Worm (Caenorhabditis elegans): ENCODE data around the gene K09E9.3.

K09E9.3 gene

DNA sequence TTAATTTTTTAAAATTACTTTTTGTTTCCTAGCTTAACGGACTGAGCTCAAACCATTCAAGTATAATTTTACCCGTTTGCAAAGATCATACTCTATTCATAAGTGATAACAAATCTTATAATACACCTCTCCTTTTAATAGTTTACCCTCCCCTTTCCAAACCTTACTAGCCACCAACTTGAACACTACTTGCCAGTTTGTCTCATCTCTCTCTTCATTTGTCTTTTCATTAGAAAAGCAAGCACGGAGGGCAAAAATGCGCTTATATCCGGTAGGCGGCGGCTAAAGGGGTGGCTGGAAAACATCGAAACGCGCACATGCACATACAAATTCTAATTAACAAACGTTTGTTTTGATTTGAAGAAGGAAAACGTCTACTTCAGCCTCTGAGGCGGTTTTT is 41.4 kb upstream of the K09E9.3 start:
- TF ChIP-seq skn-1 (tag; optimal IDR thresholded peaks at IDR 0.05) (no peak), lin-39 (tag; optimal IDR thresholded peaks at IDR 0.05) (no peak), ZK546.5 (tag; optimal IDR thresholded peaks at IDR 0.05) (no peak)

DNA sequence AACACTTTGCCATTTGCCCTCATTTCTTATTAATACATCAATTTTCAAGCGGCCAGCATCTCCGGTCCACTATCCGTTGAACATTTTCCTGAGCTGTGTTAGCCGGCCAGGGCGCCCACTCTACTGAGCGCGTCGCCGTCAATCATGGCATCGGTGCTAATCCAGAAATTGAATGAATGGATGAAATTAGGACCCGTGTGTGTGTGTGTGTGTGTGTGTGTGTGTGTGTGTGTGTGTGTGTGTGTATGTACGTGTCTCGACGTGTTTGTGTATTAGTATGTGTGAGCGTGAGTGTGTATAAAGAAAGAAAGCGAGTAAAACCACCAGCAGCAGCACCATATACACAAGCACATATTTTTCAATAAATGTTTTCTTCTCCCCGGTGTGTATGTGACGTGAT is 39.6 kb upstream of the K09E9.3 start:
- peak; percentile 55 for TF ChIP-seq lin-39 (tag; optimal IDR thresholded peaks at IDR 0.05)
- TF ChIP-seq ceh-28 (tag; optimal IDR thresholded peaks at IDR 0.05), result no peak

- TF ChIP-seq ceh-28 (tag; optimal IDR thresholded peaks at IDR 0.05), result no peak
- no peak for TF ChIP-seq eor-1 (tag; optimal IDR thresholded peaks at IDR 0.05)
- no peak for TF ChIP-seq R02D3.7 (tag; optimal IDR thresholded peaks at IDR 0.05)
- no peak for TF ChIP-seq lin-39 (tag; optimal IDR thresholded peaks at IDR 0.05)
- TF ChIP-seq ZK546.5 (tag; optimal IDR thresholded peaks at IDR 0.05), result no peak
- TF ChIP-seq fos-1 (tag; optimal IDR thresholded peaks at IDR 0.05), result no peak
- no peak for TF ChIP-seq nhr-28 (tag; optimal IDR thresholded peaks at IDR 0.05)
- no peak for TF ChIP-seq tbx-2 (tag; optimal IDR thresholded peaks at IDR 0.05)
- no peak for TF ChIP-seq unc-62 (GFP tag; optimal IDR thresholded peaks at IDR 0.05)
- TF ChIP-seq ceh-82 (tag; optimal IDR thresholded peaks at IDR 0.05), result no peak
- no peak for TF ChIP-seq lin-15B (tag; optimal IDR thresholded peaks at IDR 0.05)
- no peak for TF ChIP-seq daf-12 (tag; optimal IDR thresholded peaks at IDR 0.05)
- TF ChIP-seq ama-1 (optimal IDR thresholded peaks at IDR 0.05), result no peak
- TF ChIP-seq fkh-10 (GFP tag; optimal IDR thresholded peaks at IDR 0.05), result no peak
- no peak for TF ChIP-seq unc-39 (tag; optimal IDR thresholded peaks at IDR 0.05)
- no peak for TF ChIP-seq lsy-12 (tag; optimal IDR thresholded peaks at IDR 0.05)
- no peak for TF ChIP-seq jun-1 (tag; optimal IDR thresholded peaks at IDR 0.05)
- no peak for TF ChIP-seq elt-3 (tag; optimal IDR thresholded peaks at IDR 0.05)
- no peak for TF ChIP-seq sea-2 (GFP tag; optimal IDR thresholded peaks at IDR 0.05)
Measured at ce11 chrX:15650919-15651420, 37.4 kb upstream of the K09E9.3 start, which contains the start of gene F59D12.3. F59D12.3 (minus strand) TSS chrX:15650969.

DNA sequence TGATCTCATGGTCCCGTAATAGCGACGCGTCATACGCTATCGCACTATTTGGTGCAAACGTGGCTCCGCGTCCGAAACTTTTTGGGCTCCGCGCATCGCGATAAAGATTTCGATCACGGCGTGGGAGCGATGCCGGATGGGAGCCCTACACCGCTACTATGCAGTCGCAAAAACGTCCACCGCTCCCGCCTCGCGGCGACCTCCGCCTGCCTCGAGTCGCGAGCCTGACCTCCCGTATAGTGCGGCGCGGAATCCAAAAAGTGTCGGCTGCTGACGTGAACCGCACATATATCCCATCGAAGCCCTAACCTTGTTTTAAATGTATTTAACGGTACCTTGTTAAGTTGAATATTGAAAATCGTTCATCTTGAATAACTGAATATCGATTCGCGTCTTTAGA is 36.8 kb upstream of the K09E9.3 start:
- no peak for TF ChIP-seq fkh-2 (tag; optimal IDR thresholded peaks at IDR 0.05)

DNA sequence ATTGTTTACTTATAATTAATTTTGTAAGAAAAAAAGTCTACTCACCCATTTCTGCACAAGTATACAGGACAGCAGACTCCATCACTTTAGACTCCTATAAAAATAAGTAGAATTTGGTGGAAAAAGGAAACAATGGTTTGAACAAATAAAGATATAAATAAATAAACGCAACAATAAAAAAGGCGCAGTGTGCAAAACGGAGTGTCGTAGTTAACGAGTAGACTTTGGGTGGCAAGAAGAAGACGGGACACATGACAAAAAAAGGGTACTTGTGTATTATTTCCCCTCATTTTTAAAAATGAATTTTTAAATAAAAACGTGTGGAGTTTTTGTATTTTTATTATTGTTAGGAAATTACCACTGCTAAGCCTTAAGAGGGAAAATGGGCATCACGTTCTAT is 33.7 kb upstream of the K09E9.3 start, which contains the start of gene F59D12.5:
F59D12.5 (minus strand) TSS at position 94 of the 400 bp plus-strand sequence.
- TF ChIP-seq nfya-1 (tag; optimal IDR thresholded peaks at IDR 0.05; ENCODE audit: insufficient read depth) (peak; percentile 35), nhr-43 (tag; optimal IDR thresholded peaks at IDR 0.05; ENCODE audit: poor library complexity, severe bottlenecking) (no peak), egl-5 (tag; optimal IDR thresholded peaks at IDR 0.05) (peak; percentile 9), pha-4 (tag; optimal IDR thresholded peaks at IDR 0.05) (peak; percentile 78)

ce11 chrX:15642638-15643037 is 29.0 kb upstream of the K09E9.3 start, which contains the start of gene H08J19.1:
H08J19.1 (plus strand) TSS chrX:15642938.
- TF ChIP-seq ztf-11 (tag; optimal IDR thresholded peaks at IDR 0.05) (no peak), nhr-237 (tag; optimal IDR thresholded peaks at IDR 0.05) (no peak), egl-27 (tag; optimal IDR thresholded peaks at IDR 0.05) (no peak), sea-2 (GFP tag; optimal IDR thresholded peaks at IDR 0.05) (no peak), elt-3 (tag; optimal IDR thresholded peaks at IDR 0.05) (no peak), fkh-10 (GFP tag; optimal IDR thresholded peaks at IDR 0.05) (no peak), tbx-2 (tag; optimal IDR thresholded peaks at IDR 0.05) (no peak), nfya-1 (tag; optimal IDR thresholded peaks at IDR 0.05; ENCODE audit: insufficient read depth) (no peak), hmg-11 (tag; optimal IDR thresholded peaks at IDR 0.05) (no peak), nhr-12 (tag; optimal IDR thresholded peaks at IDR 0.05) (no peak), eor-1 (tag; optimal IDR thresholded peaks at IDR 0.05) (no peak), nhr-25 (tag; optimal IDR thresholded peaks at IDR 0.05) (no peak), nhr-23 (tag; optimal IDR thresholded peaks at IDR 0.05) (no peak), mml-1 (tag; optimal IDR thresholded peaks at IDR 0.05) (no peak), ceh-28 (tag; optimal IDR thresholded peaks at IDR 0.05) (no peak), fos-1 (tag; optimal IDR thresholded peaks at IDR 0.05) (no peak), nhr-28 (tag; optimal IDR thresholded peaks at IDR 0.05) (no peak)

Data from whole organism, L3 larva.